Fruit fly (Drosophila melanogaster) whole organism, embryonic: ENCODE data around the gene CG15625.

Experiments used
- Aef1 ChIP-seq: fragments of 200-800 bp; sonication (Bioruptor generic); IDR thresholded peaks from 3 replicates; pipeline ENCODE4 v1.3.6; 2022; ENCODE audit warnings: missing biosample characterization, missing genetic modification characterization
- Atf6 ChIP-seq: fragments of 200-800 bp; sonication (Bioruptor generic); IDR thresholded peaks from 2 replicates; pipeline ENCODE4 v1.3.6; 2022; ENCODE audit warnings: missing biosample characterization, missing genetic modification characterization
- B-H1 ChIP-seq: fragments of 200-800 bp; sonication (Bioruptor generic); IDR thresholded peaks from 3 replicates; pipeline ENCODE4 v1.3.6; 2022; ENCODE audit warnings: missing biosample characterization, missing genetic modification characterization
- CG12104 ChIP-seq: fragments of 200-800 bp; sonication (Bioruptor generic); optimal IDR thresholded peaks from 3 replicates; lab custom pipeline; 2016; ENCODE audit warnings: missing biosample characterization, missing genetic modification characterization
- CG12769 ChIP-seq: fragments of 200-800 bp; sonication (Bioruptor generic); optimal IDR thresholded peaks from 2 replicates; lab custom pipeline; 2019; ENCODE audit warnings: missing biosample characterization, mild to moderate bottlenecking, missing genetic modification characterization, moderate library complexity
- CG13296 ChIP-seq: fragments of 200-800 bp; sonication (Bioruptor generic); optimal IDR thresholded peaks from 3 replicates; lab custom pipeline; 2018; ENCODE audit warnings: missing biosample characterization, mild to moderate bottlenecking, missing genetic modification characterization
- CG13775 ChIP-seq: fragments of 200-800 bp; sonication (Bioruptor generic); optimal IDR thresholded peaks from 3 replicates; lab custom pipeline; 2017; ENCODE audit warnings: missing biosample characterization, mild to moderate bottlenecking, missing genetic modification characterization
- CG14441 ChIP-seq: fragments of 200-800 bp; sonication (Bioruptor generic); IDR thresholded peaks from 2 replicates; pipeline ENCODE4 v1.3.6; 2022; ENCODE audit warnings: missing biosample characterization, missing genetic modification characterization
- CG15601 ChIP-seq: fragments of 200-800 bp; sonication (Bioruptor generic); optimal IDR thresholded peaks from 3 replicates; lab custom pipeline; 2019; ENCODE audit warnings: missing biosample characterization, mild to moderate bottlenecking, missing genetic modification characterization, moderate library complexity
- CG16815 ChIP-seq: fragments of 200-800 bp; sonication (Bioruptor generic); optimal IDR thresholded peaks from 3 replicates; lab custom pipeline; 2017; ENCODE audit warnings: missing biosample characterization, mild to moderate bottlenecking, missing genetic modification characterization
- CG17328 ChIP-seq: fragments of 200-800 bp; sonication (Bioruptor generic); IDR thresholded peaks from 2 replicates; pipeline ENCODE4 v1.3.6; 2022; ENCODE audit warnings: missing biosample characterization, missing genetic modification characterization
- CG17359 ChIP-seq: fragments of 200-800 bp; sonication (Bioruptor generic); optimal IDR thresholded peaks from 3 replicates; lab custom pipeline; 2018; ENCODE audit warnings: missing biosample characterization, mild to moderate bottlenecking, missing genetic modification characterization, moderate library complexity
- CG17829 ChIP-seq: fragments of 200-800 bp; optimal IDR thresholded peaks from 2 replicates; lab custom pipeline; 2019; ENCODE audit warnings: missing biosample characterization, mild to moderate bottlenecking, missing genetic modification characterization, moderate library complexity
- CG18599 ChIP-seq: fragments of 200-800 bp; sonication (Bioruptor generic); optimal IDR thresholded peaks from 3 replicates; lab custom pipeline; 2017; ENCODE audit warnings: missing biosample characterization, missing genetic modification characterization, mild to moderate bottlenecking, moderate library complexity, missing genetic modification reagents
- CG2120 ChIP-seq: fragments of 200-800 bp; sonication (Bioruptor generic); optimal IDR thresholded peaks from 3 replicates; lab custom pipeline; 2016; ENCODE audit warnings: missing biosample characterization, missing genetic modification characterization
- CG2712 ChIP-seq: fragments of 200-800 bp; optimal IDR thresholded peaks from 3 replicates; lab custom pipeline; 2019; ENCODE audit warnings: missing biosample characterization, mild to moderate bottlenecking, missing genetic modification characterization, moderate library complexity
- CG31441 ChIP-seq: fragments of 200-800 bp; sonication (Bioruptor generic); IDR thresholded peaks from 2 replicates; pipeline ENCODE4 v1.3.6; 2022; ENCODE audit warnings: missing biosample characterization, missing genetic modification characterization
- CG43689 ChIP-seq: fragments of 200-800 bp; sonication (Bioruptor generic); IDR thresholded peaks from 2 replicates; pipeline ENCODE4 v1.3.6; 2022; ENCODE audit warnings: missing biosample characterization, missing genetic modification characterization
- CG4424 ChIP-seq: fragments of 200-800 bp; sonication (Bioruptor generic); optimal IDR thresholded peaks from 3 replicates; lab custom pipeline; 2016; ENCODE audit warnings: missing biosample characterization, missing genetic modification characterization
- CG4707 ChIP-seq: fragments of 200-800 bp; sonication (Bioruptor generic); optimal IDR thresholded peaks from 2 replicates; lab custom pipeline; 2018; ENCODE audit warnings: missing biosample characterization, mild to moderate bottlenecking, missing genetic modification characterization, moderate library complexity
- CG6175 ChIP-seq: fragments of 200-800 bp; sonication (Bioruptor generic); IDR thresholded peaks from 3 replicates; pipeline ENCODE4 v1.3.6; 2022; ENCODE audit warnings: missing biosample characterization, missing genetic modification characterization
- CG8281 ChIP-seq: fragments of 200-800 bp; sonication (Bioruptor generic); optimal IDR thresholded peaks from 2 replicates; lab custom pipeline; 2018; ENCODE audit warnings: missing biosample characterization, mild to moderate bottlenecking, missing genetic modification characterization, moderate library complexity
- CG8924 ChIP-seq: fragments of 200-800 bp; optimal IDR thresholded peaks from 3 replicates; lab custom pipeline; 2019; ENCODE audit warnings: missing biosample characterization, mild to moderate bottlenecking, missing genetic modification characterization, moderate library complexity
- CG8944 ChIP-seq: fragments of 200-800 bp; sonication (Bioruptor generic); optimal IDR thresholded peaks from 3 replicates; lab custom pipeline; 2016; ENCODE audit warnings: missing biosample characterization, missing genetic modification characterization
- CG9797 ChIP-seq: fragments of 200-800 bp; sonication (Bioruptor generic); optimal IDR thresholded peaks from 3 replicates; lab custom pipeline; 2018; ENCODE audit warnings: missing biosample characterization, mild to moderate bottlenecking, missing genetic modification characterization
- CTCF ChIP-seq: fragments of 200-800 bp; sonication (Bioruptor generic); optimal IDR thresholded peaks from 2 replicates; lab custom pipeline; 2017; ENCODE audit warnings: missing biosample characterization, mild to moderate bottlenecking, missing genetic modification characterization, moderate library complexity
- D ChIP-seq, 2 experiments: fragments of 200-800 bp in 1 of 2; fragments of >200 bp in 1 of 2; sonication (Bioruptor generic) in 1 of 2; optimal IDR thresholded peaks; 2 replicates in 1 of 2; 3 replicates in 1 of 2; lab custom pipeline; 2017; ENCODE audit warnings: mild to moderate bottlenecking in 1 of 2, missing biosample characterization in 1 of 2, missing genetic modification characterization in 1 of 2, missing genetic modification reagents in 1 of 2
- D19A ChIP-seq: fragments of 200-800 bp; optimal IDR thresholded peaks from 3 replicates; lab custom pipeline; 2019; ENCODE audit warnings: missing biosample characterization, mild to moderate bottlenecking, missing genetic modification characterization, moderate library complexity
- HHEX ChIP-seq: fragments of 200-800 bp; sonication (Bioruptor generic); optimal IDR thresholded peaks from 3 replicates; lab custom pipeline; 2017; ENCODE audit warnings: missing biosample characterization, mild to moderate bottlenecking, missing genetic modification characterization, missing genetic modification reagents
- HLH4C ChIP-seq: fragments of 200-800 bp; sonication (Bioruptor generic); IDR thresholded peaks from 3 replicates; pipeline ENCODE4 v1.3.6; 2022; ENCODE audit warnings: missing biosample characterization, missing genetic modification characterization; ENCODE audit not compliant: partially characterized antibody
- HLHmδ ChIP-seq: fragments of 200-800 bp; sonication (Bioruptor generic); optimal IDR thresholded peaks from 2 replicates; lab custom pipeline; 2018; ENCODE audit warnings: missing biosample characterization, mild to moderate bottlenecking, missing genetic modification characterization, moderate library complexity
- Opbp ChIP-seq: fragments of 200-800 bp; sonication (Bioruptor generic); IDR thresholded peaks from 3 replicates; pipeline ENCODE4 v1.3.6; 2022; ENCODE audit warnings: missing biosample characterization, missing genetic modification characterization; ENCODE audit not compliant: partially characterized antibody
- PHDP ChIP-seq: fragments of 200-800 bp; sonication (Bioruptor generic); optimal IDR thresholded peaks from 3 replicates; lab custom pipeline; 2018; ENCODE audit warnings: missing biosample characterization, mild to moderate bottlenecking, missing genetic modification characterization, moderate library complexity
- Pdp1 ChIP-seq, 2 experiments: fragments of 200-800 bp; sonication (Bioruptor generic); optimal IDR thresholded peaks; 3 replicates each; lab custom pipeline; 2016; ENCODE audit warnings: missing biosample characterization in 2 of 2, missing genetic modification characterization in 2 of 2, mild to moderate bottlenecking in 1 of 2, moderate library complexity in 1 of 2
- Ptx1 ChIP-seq: fragments of 200-800 bp; sonication (Bioruptor generic); IDR thresholded peaks from 2 replicates; pipeline ENCODE4 v1.3.6; 2022; ENCODE audit warnings: missing biosample characterization, missing genetic modification characterization
- amos ChIP-seq: fragments of 200-800 bp; sonication (Bioruptor generic); IDR thresholded peaks from 2 replicates; pipeline ENCODE4 v1.3.6; 2022; ENCODE audit warnings: missing biosample characterization, missing genetic modification characterization; ENCODE audit not compliant: partially characterized antibody
- fd102C ChIP-seq: fragments of 200-800 bp; sonication (Bioruptor generic); optimal IDR thresholded peaks from 2 replicates; lab custom pipeline; 2018; ENCODE audit warnings: missing biosample characterization, mild to moderate bottlenecking, missing genetic modification characterization, moderate library complexity
- hkb ChIP-seq, 2 experiments: fragments of 200-800 bp in 1 of 2; fragments of >200 bp in 1 of 2; sonication (Bioruptor generic) in 1 of 2; IDR thresholded peaks in 1 of 2; optimal IDR thresholded peaks in 1 of 2; 2 replicates each; pipeline versions ENCODE4 v1.3.6 to Lab custom; 2017 to 2022; ENCODE audit warnings: missing biosample characterization in 1 of 2, missing genetic modification characterization in 1 of 2
- lola ChIP-seq, 3 experiments: fragments of >200 bp in 2 of 3; fragments of 200-800 bp in 1 of 3; sonication (Bioruptor generic) in 1 of 3; optimal IDR thresholded peaks; 2 replicates each; lab custom pipeline; 2017 to 2019; ENCODE audit warnings: missing biosample characterization in 3 of 3, missing genetic modification characterization in 3 of 3, mild to moderate bottlenecking in 1 of 3, moderate library complexity in 1 of 3
- nerfin-2 ChIP-seq: fragments of 200-800 bp; sonication (Bioruptor generic); IDR thresholded peaks from 2 replicates; pipeline ENCODE4 v1.3.6; 2022; ENCODE audit warnings: missing biosample characterization, missing genetic modification characterization; ENCODE audit not compliant: partially characterized antibody
- pfk ChIP-seq: fragments of 200-800 bp; sonication (Bioruptor generic); optimal IDR thresholded peaks from 2 replicates; lab custom pipeline; 2018; ENCODE audit warnings: missing biosample characterization, mild to moderate bottlenecking, missing genetic modification characterization, moderate library complexity
- phol ChIP-seq: fragments of 200-800 bp; sonication (Bioruptor generic); optimal IDR thresholded peaks from 3 replicates; lab custom pipeline; 2018; ENCODE audit warnings: missing biosample characterization, mild to moderate bottlenecking, missing genetic modification characterization, moderate library complexity
- sna ChIP-seq: fragments of 200-800 bp; sonication (Bioruptor generic); IDR thresholded peaks from 2 replicates; pipeline ENCODE4 v1.3.6; 2022; ENCODE audit warnings: missing biosample characterization, missing genetic modification characterization; ENCODE audit not compliant: partially characterized antibody
- sr ChIP-seq: fragments of 200-800 bp; sonication (Bioruptor generic); IDR thresholded peaks from 3 replicates; pipeline ENCODE4 v1.3.6; 2022; ENCODE audit warnings: missing biosample characterization, missing genetic modification characterization
- tin ChIP-seq: fragments of 200-800 bp; sonication (Bioruptor generic); optimal IDR thresholded peaks from 3 replicates; lab custom pipeline; 2016; ENCODE audit warnings: missing biosample characterization, missing genetic modification characterization
- unc-4 ChIP-seq: fragments of 200-800 bp; sonication (Bioruptor generic); IDR thresholded peaks from 2 replicates; pipeline ENCODE4 v1.3.6; 2022; ENCODE audit warnings: missing biosample characterization, missing genetic modification characterization; ENCODE audit not compliant: partially characterized antibody
- unpg ChIP-seq: fragments of 200-800 bp; sonication (Bioruptor generic); optimal IDR thresholded peaks from 3 replicates; lab custom pipeline; 2018; ENCODE audit warnings: missing biosample characterization, mild to moderate bottlenecking, missing genetic modification characterization, moderate library complexity
- zen2 ChIP-seq: fragments of 200-800 bp; sonication (Bioruptor generic); IDR thresholded peaks from 3 replicates; pipeline ENCODE4 v1.3.6; 2022; ENCODE audit warnings: missing biosample characterization, missing genetic modification characterization; ENCODE audit not compliant: partially characterized antibody
- zfh1 ChIP-seq: fragments of 200-800 bp; sonication (Bioruptor generic); IDR thresholded peaks from 3 replicates; pipeline ENCODE4 v1.3.6; 2022; ENCODE audit warnings: missing biosample characterization, missing genetic modification characterization

Gene CG15625

DNA sequence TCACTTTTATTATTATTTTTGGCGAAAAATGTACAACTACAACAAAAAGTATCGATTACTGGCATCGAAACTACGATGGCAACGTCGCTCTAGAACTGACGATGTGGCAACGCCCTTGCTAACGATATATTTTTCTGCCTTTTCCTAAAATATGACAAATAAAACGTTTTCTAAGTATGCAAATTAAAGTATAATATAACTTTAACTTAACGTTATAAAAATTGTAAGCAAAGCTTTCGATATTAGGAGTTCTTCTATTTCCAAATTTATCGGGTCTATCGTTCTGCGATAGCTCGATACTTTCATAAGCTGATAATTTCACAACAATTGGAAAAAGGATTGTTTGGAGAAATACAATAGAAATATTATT lies 6.8 kb upstream of the CG15625 start, which contains the start of the genes Cf2 and CG3008 (continued):
- no peak for TF ChIP-seq tin (GFP tag; lab: Kevin White, UChicago)
- no peak for TF ChIP-seq CG16815 (GFP tag; lab: Kevin White, UChicago)
- no peak for TF ChIP-seq pfk (GFP tag; lab: Kevin White, UChicago)
- no peak for TF ChIP-seq B-H1 (GFP tag; lab: Robert Waterston, UW)
- peak; percentile 21 for TF ChIP-seq CG17829
- TF ChIP-seq CG8281 = no peak
- no peak for TF ChIP-seq PHDP (tag; lab: Kevin White, UChicago)
- peak; percentile 1 for TF ChIP-seq CG2120
- peak; percentile 71; the same call in 1 of the 2 replicates for TF ChIP-seq sna (GFP tag; lab: Robert Waterston, UW)
- TF ChIP-seq CG8944 = no peak
- peak; percentile 88 for TF ChIP-seq HLH4C
- peak; percentile 3 for TF ChIP-seq CG4424 (GFP tag; lab: Kevin White, UChicago)
- TF ChIP-seq CG15601 (tag; lab: Kevin White, UChicago) = peak; percentile 19
- TF ChIP-seq HLHmδ (GFP tag; lab: Kevin White, UChicago) = no peak
- TF ChIP-seq phol (tag; lab: Kevin White, UChicago) = peak; percentile 50
- no peak for TF ChIP-seq CG13296
- peak; percentile 33 for TF ChIP-seq CG2712 (tag; lab: Kevin White, UChicago)
- TF ChIP-seq CG17328 (GFP tag; lab: Robert Waterston, UW) = no peak
- no peak for TF ChIP-seq CG6175 (GFP tag; lab: Robert Waterston, UW)
- no peak for TF ChIP-seq CTCF (GFP tag; lab: Kevin White, UChicago)
- no peak for TF ChIP-seq HHEX
- TF ChIP-seq lola (GFP tag; optimal IDR thresholded peaks at IDR 0.05; lab: Kevin White, UChicago) = no peak
- TF ChIP-seq Opbp (GFP tag; lab: Robert Waterston, UW) = peak; percentile 72
- no peak for TF ChIP-seq CG18599 (GFP tag; lab: Kevin White, UChicago)
- TF ChIP-seq Ptx1 (GFP tag; lab: Robert Waterston, UW) = no peak
- TF ChIP-seq fd102C = no peak
- TF ChIP-seq unpg (GFP tag; lab: Kevin White, UChicago) = no peak
- no peak for TF ChIP-seq D (optimal IDR thresholded peaks at IDR 0.05; lab: Kevin White, UChicago)
- no peak for TF ChIP-seq D (GFP tag; optimal IDR thresholded peaks at IDR 0.05; lab: Kevin White, UChicago)
- TF ChIP-seq D19A (tag; lab: Kevin White, UChicago) = no peak
- no peak for TF ChIP-seq CG17359 (tag; lab: Kevin White, UChicago)
- peak; percentile 64 for TF ChIP-seq CG8924 (tag; lab: Kevin White, UChicago)
- TF ChIP-seq CG14441 (GFP tag; lab: Robert Waterston, UW) = no peak
- TF ChIP-seq zfh1 (GFP tag; lab: Robert Waterston, UW) = no peak
- no peak for TF ChIP-seq hkb (optimal IDR thresholded peaks at IDR 0.05; lab: Kevin White, UChicago)
- TF ChIP-seq hkb (GFP tag; IDR thresholded peaks at IDR 0.05; lab: Robert Waterston, UW) = no peak
- peak; percentile 83 for TF ChIP-seq amos
- no peak for TF ChIP-seq CG4707
- TF ChIP-seq nerfin-2 (GFP tag; lab: Robert Waterston, UW) = peak; percentile 75
- peak in 1 of 2 experiments; percentile 38 for TF ChIP-seq Pdp1 (GFP tag; optimal IDR thresholded peaks at IDR 0.05; lab: Kevin White, UChicago)
- TF ChIP-seq sr (GFP tag; lab: Robert Waterston, UW) = no peak
- TF ChIP-seq CG31441 (GFP tag; lab: Robert Waterston, UW) = no peak
- no peak for TF ChIP-seq CG43689 (GFP tag; lab: Robert Waterston, UW)
- peak; percentile 88 for TF ChIP-seq unc-4 (GFP tag; lab: Robert Waterston, UW)
- no peak for TF ChIP-seq Atf6 (GFP tag; lab: Robert Waterston, UW)
- peak; percentile 16; the same call in 1 of the 3 replicates for TF ChIP-seq Aef1 (GFP tag; lab: Robert Waterston, UW)
- TF ChIP-seq CG12769 (tag; lab: Kevin White, UChicago) = no peak
- TF ChIP-seq CG13775 = no peak
- peak; percentile 42 for TF ChIP-seq CG9797 (GFP tag; lab: Kevin White, UChicago)
- peak; percentile 62; the same call in 1 of the 3 replicates for TF ChIP-seq zen2 (GFP tag; lab: Robert Waterston, UW)
- TF ChIP-seq CG12104 (GFP tag; lab: Kevin White, UChicago) = no peak
